Fruit fly (Drosophila melanogaster): Measurements from ENCODE around the gene CG8372.

DNA sequence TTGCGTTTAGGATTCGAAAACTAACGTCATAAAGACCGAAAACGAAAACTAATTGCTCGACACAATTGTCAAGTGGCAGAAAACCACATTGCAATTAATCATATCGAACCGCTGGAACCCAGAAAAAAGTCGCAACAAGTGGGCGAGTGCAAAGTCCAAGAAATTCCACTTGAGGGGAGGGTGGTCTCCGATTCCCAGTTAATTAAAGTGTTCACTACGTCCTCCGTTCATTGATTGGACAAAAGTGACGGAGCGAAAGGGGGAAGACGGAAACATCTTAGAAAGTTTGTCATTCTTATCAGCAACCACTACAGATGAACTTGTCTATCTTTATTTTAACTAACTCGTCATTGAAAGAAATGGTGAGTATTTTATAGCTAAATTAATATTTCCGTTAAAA lies 10.1 kb downstream of the CG8372 start:
- TF ChIP-seq rgr (GFP tag; optimal IDR thresholded peaks at IDR 0.05) (no peak), psq (GFP tag; optimal IDR thresholded peaks at IDR 0.05) (no peak), Hr78 (GFP tag; optimal IDR thresholded peaks at IDR 0.05) (no peak), Myc (optimal IDR thresholded peaks at IDR 0.05) (no peak), h (GFP tag; optimal IDR thresholded peaks at IDR 0.05) (no peak), dmrt93B (GFP tag; optimal IDR thresholded peaks at IDR 0.05) (no peak), tai (GFP tag; optimal IDR thresholded peaks at IDR 0.05) (no peak), pan (optimal IDR thresholded peaks at IDR 0.05) (no peak), Vsx2 (GFP tag; optimal IDR thresholded peaks at IDR 0.05; ENCODE audit: partially characterized antibody) (no peak), Hr83 (GFP tag; optimal IDR thresholded peaks at IDR 0.05; ENCODE audit: poor library complexity, severe bottlenecking) (no peak), foxo (GFP tag; optimal IDR thresholded peaks at IDR 0.05) (no peak), br (GFP tag; optimal IDR thresholded peaks at IDR 0.05) (no peak), lola (GFP tag; optimal IDR thresholded peaks at IDR 0.05) (no peak), CG32264 (GFP tag; optimal IDR thresholded peaks at IDR 0.05) (no peak)
